Worm (Caenorhabditis elegans) whole organism, early embryonic: ENCODE data around the gene ZK616.65.

Experiments used
- B0310.2 ChIP-seq: sonication (generic microtip); optimal IDR thresholded peaks from 2 replicates; lab custom pipeline; 2016; ENCODE audit warnings: mild to moderate bottlenecking, missing genetic modification characterization, missing compliant biosample characterization
- F13C5.2 ChIP-seq: sonication (generic microtip); optimal IDR thresholded peaks from 2 replicates; lab custom pipeline; 2017; ENCODE audit warnings: mild to moderate bottlenecking, missing genetic modification characterization, inconsistent platforms, missing compliant biosample characterization
- aly-1 ChIP-seq: sonication (generic microtip); optimal IDR thresholded peaks from 2 replicates; lab custom pipeline; 2016; ENCODE audit warnings: missing genetic modification characterization, missing compliant biosample characterization
- ama-1 ChIP-seq: fragments of 150-350 bp; optimal IDR thresholded peaks from 2 replicates; lab custom pipeline; 2014
- ceh-13 ChIP-seq: fragments of 200-800 bp; sonication (Bioruptor generic); optimal IDR thresholded peaks from 2 replicates; lab custom pipeline; 2018; ENCODE audit warnings: mild to moderate bottlenecking, missing genetic modification characterization, missing compliant biosample characterization
- ceh-36 ChIP-seq: sonication (generic microtip); optimal IDR thresholded peaks from 2 replicates; lab custom pipeline; 2016; ENCODE audit warnings: missing genetic modification characterization, inconsistent platforms, missing compliant biosample characterization
- ets-7 ChIP-seq: sonication (generic microtip); optimal IDR thresholded peaks from 2 replicates; lab custom pipeline; 2016; ENCODE audit warnings: missing genotype, missing genetic modification characterization, missing compliant biosample characterization
- flt-1 ChIP-seq: fragments of 200-800 bp; sonication (Bioruptor generic); IDR thresholded peaks from 2 replicates; pipeline ENCODE4 v1.3.6; 2022; ENCODE audit warnings: missing genetic modification characterization, missing compliant biosample characterization
- hmbx-1 ChIP-seq: sonication (generic microtip); optimal IDR thresholded peaks from 2 replicates; lab custom pipeline; 2016; ENCODE audit warnings: mild to moderate bottlenecking, missing genetic modification characterization, missing compliant biosample characterization
- hmg-4 ChIP-seq: fragments of 200-800 bp; sonication (Bioruptor generic); optimal IDR thresholded peaks from 2 replicates; lab custom pipeline; 2018; ENCODE audit warnings: mild to moderate bottlenecking, missing genetic modification characterization, missing compliant biosample characterization
- hnd-1 ChIP-seq: sonication (generic microtip); optimal IDR thresholded peaks from 2 replicates; lab custom pipeline; 2016; ENCODE audit warnings: missing genetic modification characterization, missing compliant biosample characterization
- pes-1 ChIP-seq: fragments of 200-800 bp; sonication (Bioruptor generic); IDR thresholded peaks from 2 replicates; pipeline ENCODE4 v1.3.6; 2022; ENCODE audit warnings: missing genetic modification reagents, missing genetic modification characterization, missing compliant biosample characterization
- scrt-1 ChIP-seq: fragments of 200-800 bp; sonication (Bioruptor generic); IDR thresholded peaks from 2 replicates; pipeline ENCODE4 v1.3.6; 2022; ENCODE audit warnings: missing genetic modification characterization, missing compliant biosample characterization
- sea-1 ChIP-seq: fragments of 200-800 bp; sonication (Bioruptor generic); conservative IDR thresholded peaks from 2 replicates; pipeline ENCODE4 v1.3.6; 2022; ENCODE audit warnings: missing genetic modification characterization, missing compliant biosample characterization
- tbx-11 ChIP-seq: fragments of 200-800 bp; sonication (Bioruptor generic); IDR thresholded peaks from 2 replicates; pipeline ENCODE4 v1.3.6; 2022; ENCODE audit warnings: missing genetic modification characterization, missing compliant biosample characterization
- tbx-37 ChIP-seq: fragments of 200-800 bp; sonication (Bioruptor generic); conservative IDR thresholded peaks from 2 replicates; pipeline ENCODE4 v1.3.6; 2022; ENCODE audit warnings: missing genetic modification reagents, missing genetic modification characterization, missing compliant biosample characterization
- tra-4 ChIP-seq: sonication (generic microtip); optimal IDR thresholded peaks from 2 replicates; lab custom pipeline; 2017; ENCODE audit warnings: missing genetic modification characterization, missing compliant biosample characterization

The ZK616.65 gene

DNA sequence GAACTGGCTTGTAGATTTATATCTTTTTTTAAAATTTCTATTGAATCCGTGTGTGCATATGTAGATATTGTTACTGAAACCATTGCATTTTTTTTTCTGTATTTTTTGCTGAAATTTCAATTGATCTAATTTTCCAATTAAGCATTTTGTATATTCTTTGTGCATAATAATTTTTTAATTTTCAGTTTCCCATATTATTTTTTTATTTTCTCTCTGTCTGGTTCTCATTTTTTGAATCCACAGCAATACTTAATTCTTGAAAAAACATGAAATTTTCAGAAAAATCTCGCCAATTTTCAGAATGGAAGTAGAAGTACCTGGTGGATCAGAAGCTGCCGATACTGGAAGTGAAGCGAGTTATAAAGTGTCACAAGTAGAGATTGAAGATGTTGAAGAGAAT is 44.5 kb downstream of the ZK616.65 start, which contains the start of gene sand-1:
Gene sand-1, plus strand, starts transcription at position 301 of the 400 bp plus-strand sequence.
- TF ChIP-seq hnd-1 (tag; lab: Kevin White, UChicago) (no peak), hmg-4 (GFP tag; lab: Kevin White, UChicago) (no peak), flt-1 (GFP tag; lab: Robert Waterston, UW) (no peak), hmbx-1 (tag; lab: Kevin White, UChicago) (no peak), sea-1 (no peak), ceh-36 (tag; lab: Kevin White, UChicago) (no peak), tbx-11 (GFP tag; lab: Robert Waterston, UW) (no peak), tra-4 (tag; lab: Kevin White, UChicago) (no peak), ets-7 (tag; lab: Kevin White, UChicago) (no peak), F13C5.2 (no peak), scrt-1 (GFP tag; lab: Robert Waterston, UW) (no peak), tbx-37 (GFP tag; lab: Robert Waterston, UW) (no peak), ceh-13 (GFP tag; lab: Kevin White, UChicago) (no peak), aly-1 (tag; lab: Kevin White, UChicago) (no peak), pes-1 (GFP tag; lab: Robert Waterston, UW) (no peak), B0310.2 (no peak)

DNA sequence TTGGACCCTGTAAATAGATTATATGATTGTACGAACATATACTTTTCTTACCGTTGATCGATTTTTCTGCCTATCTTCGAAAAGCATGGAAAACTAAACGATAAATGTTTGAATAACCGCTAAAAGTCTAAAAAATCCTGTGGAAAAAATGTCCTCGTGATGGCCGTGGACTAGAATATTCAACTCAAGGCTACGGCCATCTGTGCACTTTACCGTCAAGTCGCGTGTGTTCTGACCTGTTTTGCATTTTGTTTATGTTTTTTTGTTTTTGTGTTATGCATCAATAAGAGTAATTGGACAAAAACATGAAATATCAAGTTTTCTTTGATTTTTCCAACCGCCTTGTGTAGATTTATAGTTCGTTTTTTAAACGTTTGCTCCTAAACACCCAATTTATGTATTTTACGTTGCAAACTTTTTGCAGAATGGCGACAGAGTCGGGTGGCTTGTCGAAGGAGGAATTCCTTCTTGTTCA is 46.8 kb downstream of the ZK616.65 start, which contains the start of the genes hda-6 and F41H10.4:
Gene hda-6, minus strand, starts transcription at position 172 of the 475 bp plus-strand sequence.
Gene F41H10.4, plus strand, starts transcription at position 425 of the 475 bp plus-strand sequence.
- TF ChIP-seq ets-7 (tag; lab: Kevin White, UChicago) (no peak), tra-4 (tag; lab: Kevin White, UChicago) (no peak), pes-1 (GFP tag; lab: Robert Waterston, UW) (no peak), hnd-1 (tag; lab: Kevin White, UChicago) (no peak), ceh-13 (GFP tag; lab: Kevin White, UChicago) (no peak), F13C5.2 (no peak), sea-1 (no peak), scrt-1 (GFP tag; lab: Robert Waterston, UW) (no peak)

DNA sequence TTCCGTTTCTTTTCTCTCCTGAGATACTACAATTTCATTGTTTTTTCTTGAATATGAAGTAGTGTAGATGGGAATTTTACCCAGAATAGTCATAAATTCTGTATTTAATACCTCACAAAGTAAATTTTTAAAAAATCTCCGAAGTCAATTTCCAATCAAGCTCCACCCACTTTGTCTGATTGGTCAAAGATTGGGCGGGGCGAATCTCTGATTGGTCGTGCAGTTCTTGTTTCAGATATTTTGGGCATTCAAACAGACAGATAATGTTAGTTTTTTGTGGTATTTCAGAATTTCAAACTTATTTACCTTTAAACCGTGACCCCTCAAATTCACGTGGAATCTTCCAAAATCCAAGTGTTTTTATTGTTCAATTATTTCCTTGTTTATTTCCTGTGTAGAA is 50.5 kb downstream of the ZK616.65 start, which contains the start of gene F41H10.5:
Gene F41H10.5, plus strand, starts transcription at position 375 of the 400 bp plus-strand sequence.
- TF ChIP-seq ets-7 (tag; lab: Kevin White, UChicago) (no peak), hmbx-1 (tag; lab: Kevin White, UChicago) (no peak), ceh-13 (GFP tag; lab: Kevin White, UChicago) (no peak), tbx-37 (GFP tag; lab: Robert Waterston, UW) (no peak), ama-1 (lab: Kevin White, UChicago) (no peak), hmg-4 (GFP tag; lab: Kevin White, UChicago) (no peak), B0310.2 (no peak), ceh-36 (tag; lab: Kevin White, UChicago) (no peak), flt-1 (GFP tag; lab: Robert Waterston, UW) (no peak), scrt-1 (GFP tag; lab: Robert Waterston, UW) (no peak), F13C5.2 (no peak), pes-1 (GFP tag; lab: Robert Waterston, UW) (no peak), hnd-1 (tag; lab: Kevin White, UChicago) (no peak)
